Worm (Caenorhabditis elegans) whole organism, mixed stage, embryonic: ENCODE results near the gene R05H5.7.

ENCODE experiments used
- M03D4.4 ChIP-seq: sonication (generic microtip); optimal IDR thresholded peaks from 2 replicates; lab custom pipeline; 2017; ENCODE audit warnings: mild to moderate bottlenecking, missing genetic modification characterization, missing compliant biosample characterization
- blmp-1 ChIP-seq: fragments of 150-350 bp; optimal IDR thresholded peaks from 2 replicates; lab custom pipeline; 2014; ENCODE audit warnings: missing biosample characterization, missing genetic modification characterization
- ceh-39 ChIP-seq: fragments of 150-350 bp; optimal IDR thresholded peaks from 2 replicates; lab custom pipeline; 2014; ENCODE audit warnings: missing biosample characterization, missing genetic modification characterization
- ceh-43 ChIP-seq: fragments of 200-800 bp; sonication (Bioruptor generic); optimal IDR thresholded peaks from 2 replicates; lab custom pipeline; 2018; ENCODE audit warnings: mild to moderate bottlenecking, missing genetic modification characterization, moderate library complexity, missing compliant biosample characterization
- ceh-83 ChIP-seq: fragments of 200-800 bp; sonication (Bioruptor generic); optimal IDR thresholded peaks from 2 replicates; lab custom pipeline; 2018; ENCODE audit warnings: mild to moderate bottlenecking, missing genetic modification characterization, missing compliant biosample characterization
- ces-1 ChIP-seq: fragments of 150-350 bp; optimal IDR thresholded peaks from 2 replicates; lab custom pipeline; 2014; ENCODE audit warnings: missing biosample characterization, missing genetic modification reagents, missing genetic modification characterization
- drap-1 ChIP-seq: fragments of 200-800 bp; sonication (Bioruptor generic); optimal IDR thresholded peaks from 3 replicates; lab custom pipeline; 2018; ENCODE audit warnings: mild to moderate bottlenecking, missing genetic modification characterization, missing compliant biosample characterization
- elt-1 ChIP-seq: sonication (generic microtip); optimal IDR thresholded peaks from 2 replicates; lab custom pipeline; 2017; ENCODE audit warnings: missing genetic modification characterization, mild to moderate bottlenecking, missing compliant biosample characterization, antibody characterized with exemption, moderate library complexity, borderline replicate concordance; ENCODE audit not compliant: insufficient read depth
- elt-3 ChIP-seq: fragments of 150-350 bp; optimal IDR thresholded peaks from 2 replicates; lab custom pipeline; 2014; ENCODE audit warnings: missing biosample characterization, missing genetic modification characterization
- ham-2 ChIP-seq: fragments of 200-800 bp; sonication (Bioruptor generic); optimal IDR thresholded peaks from 2 replicates; lab custom pipeline; 2018; ENCODE audit warnings: mild to moderate bottlenecking, missing genetic modification characterization, missing compliant biosample characterization
- hlh-1 ChIP-seq: fragments of 150-350 bp; optimal IDR thresholded peaks from 2 replicates; lab custom pipeline; 2014; ENCODE audit warnings: missing biosample characterization, missing genetic modification reagents, missing genetic modification characterization
- lin-13 ChIP-seq: fragments of 150-350 bp; optimal IDR thresholded peaks from 2 replicates; lab custom pipeline; 2014; ENCODE audit warnings: missing biosample characterization, missing genetic modification characterization
- lin-32 ChIP-seq: fragments of 200-800 bp; sonication (Bioruptor generic); optimal IDR thresholded peaks from 2 replicates; lab custom pipeline; 2018; ENCODE audit warnings: mild to moderate bottlenecking, missing genetic modification characterization, missing compliant biosample characterization
- lsy-2 ChIP-seq: fragments of 150-350 bp; optimal IDR thresholded peaks from 2 replicates; lab custom pipeline; 2014; ENCODE audit warnings: missing biosample characterization, missing genetic modification characterization
- mab-5 ChIP-seq: fragments of 150-350 bp; optimal IDR thresholded peaks from 2 replicates; lab custom pipeline; 2014; ENCODE audit warnings: missing biosample characterization, missing genetic modification characterization
- mep-1 ChIP-seq: fragments of 150-350 bp; optimal IDR thresholded peaks from 2 replicates; lab custom pipeline; 2017; ENCODE audit warnings: missing biosample characterization, missing genetic modification reagents, missing genetic modification characterization, inconsistent platforms
- mls-2 ChIP-seq: sonication (generic microtip); optimal IDR thresholded peaks from 2 replicates; lab custom pipeline; 2016; ENCODE audit warnings: mild to moderate bottlenecking, missing genetic modification characterization, moderate library complexity, missing compliant biosample characterization
- nhr-12 ChIP-seq: fragments of 150-350 bp; optimal IDR thresholded peaks from 2 replicates; lab custom pipeline; 2014; ENCODE audit warnings: missing biosample characterization, missing genetic modification characterization
- nhr-2 ChIP-seq: fragments of 150-350 bp; optimal IDR thresholded peaks from 2 replicates; lab custom pipeline; 2014; ENCODE audit warnings: missing biosample characterization, missing genetic modification characterization
- nhr-237 ChIP-seq: fragments of 150-350 bp; optimal IDR thresholded peaks from 2 replicates; lab custom pipeline; 2014; ENCODE audit warnings: missing biosample characterization, missing genetic modification characterization
- nhr-28 ChIP-seq: fragments of 150-350 bp; optimal IDR thresholded peaks from 2 replicates; lab custom pipeline; 2014; ENCODE audit warnings: missing biosample characterization, missing genetic modification characterization
- nhr-76 ChIP-seq: sonication (generic microtip); optimal IDR thresholded peaks from 2 replicates; lab custom pipeline; 2017; ENCODE audit warnings: missing biosample characterization, missing genetic modification characterization
- pha-4 ChIP-seq: fragments of 150-350 bp; optimal IDR thresholded peaks from 2 replicates; lab custom pipeline; 2018; ENCODE audit warnings: missing biosample characterization, missing genetic modification reagents, missing genetic modification characterization
- sem-2 ChIP-seq: fragments of 200-800 bp; sonication (Bioruptor generic); optimal IDR thresholded peaks from 2 replicates; lab custom pipeline; 2018; ENCODE audit warnings: mild to moderate bottlenecking, missing genetic modification characterization, missing compliant biosample characterization
- snpc-4 ChIP-seq: fragments of 150-350 bp; optimal IDR thresholded peaks from 2 replicates; lab custom pipeline; 2014; ENCODE audit warnings: missing biosample characterization, missing genetic modification characterization
- sptf-1 ChIP-seq: sonication (generic microtip); optimal IDR thresholded peaks from 2 replicates; lab custom pipeline; 2017; ENCODE audit warnings: mild to moderate bottlenecking, missing genetic modification characterization, moderate library complexity, missing compliant biosample characterization
- tbx-8 ChIP-seq: fragments of 200-800 bp; sonication (Bioruptor generic); optimal IDR thresholded peaks from 2 replicates; lab custom pipeline; 2018; ENCODE audit warnings: mild to moderate bottlenecking, missing genetic modification characterization, moderate library complexity, missing compliant biosample characterization
- unc-120 ChIP-seq: sonication (generic microtip); optimal IDR thresholded peaks from 2 replicates; lab custom pipeline; 2017; ENCODE audit warnings: missing genetic modification characterization, missing compliant biosample characterization; ENCODE audit not compliant: poor library complexity, severe bottlenecking
- unc-39 ChIP-seq: fragments of 150-350 bp; optimal IDR thresholded peaks from 2 replicates; lab custom pipeline; 2014; ENCODE audit warnings: missing biosample characterization, missing genetic modification characterization
- unc-62 ChIP-seq: fragments of 150-350 bp; optimal IDR thresholded peaks from 2 replicates; lab custom pipeline; 2014; ENCODE audit warnings: missing biosample characterization, missing genetic modification reagents, missing genetic modification characterization
- zip-8 ChIP-seq: fragments of 150-350 bp; optimal IDR thresholded peaks from 2 replicates; lab custom pipeline; 2014; ENCODE audit warnings: missing biosample characterization, missing genetic modification characterization
- ztf-11 ChIP-seq: fragments of 150-350 bp; optimal IDR thresholded peaks from 2 replicates; lab custom pipeline; 2014; ENCODE audit warnings: missing biosample characterization, missing genetic modification characterization

The R05H5.7 gene

DNA sequence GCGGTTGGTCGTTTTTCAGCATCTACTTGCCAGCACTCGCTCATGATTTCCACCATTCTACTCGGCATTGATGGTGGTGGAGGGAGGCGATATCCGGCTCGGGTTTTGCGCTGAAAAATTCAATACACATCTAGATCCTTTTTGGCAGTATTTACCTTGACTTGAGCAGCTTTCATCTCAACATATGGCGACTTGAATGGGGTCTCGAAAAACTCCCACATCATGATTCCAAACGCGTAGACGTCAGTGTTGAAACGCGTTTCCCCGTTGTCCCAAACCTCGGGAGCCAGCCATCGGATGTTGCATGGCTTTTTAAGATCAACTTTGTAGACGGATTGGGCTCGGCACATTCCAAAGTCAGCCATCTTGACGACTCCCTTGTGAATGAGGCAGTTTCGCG lies 6.2 kb downstream of the R05H5.7 start:
- TF ChIP-seq elt-3 (no peak), lin-13 (tag; lab: Kevin White, UChicago) (no peak), tbx-8 (no peak), ces-1 (GFP tag; lab: Kevin White, UChicago) (no peak), nhr-28 (tag; lab: Kevin White, UChicago) (no peak), sptf-1 (no peak), sem-2 (no peak), nhr-237 (tag; lab: Kevin White, UChicago) (no peak), ceh-43 (GFP tag; lab: Kevin White, UChicago) (no peak), nhr-2 (tag; lab: Kevin White, UChicago) (no peak), snpc-4 (tag; lab: Kevin White, UChicago) (no peak), ceh-39 (tag; lab: Kevin White, UChicago) (no peak), pha-4 (tag; lab: Kevin White, UChicago) (no peak), mls-2 (no peak), hlh-1 (tag; lab: Kevin White, UChicago) (no peak), nhr-76 (tag; lab: Kevin White, UChicago) (no peak)

DNA sequence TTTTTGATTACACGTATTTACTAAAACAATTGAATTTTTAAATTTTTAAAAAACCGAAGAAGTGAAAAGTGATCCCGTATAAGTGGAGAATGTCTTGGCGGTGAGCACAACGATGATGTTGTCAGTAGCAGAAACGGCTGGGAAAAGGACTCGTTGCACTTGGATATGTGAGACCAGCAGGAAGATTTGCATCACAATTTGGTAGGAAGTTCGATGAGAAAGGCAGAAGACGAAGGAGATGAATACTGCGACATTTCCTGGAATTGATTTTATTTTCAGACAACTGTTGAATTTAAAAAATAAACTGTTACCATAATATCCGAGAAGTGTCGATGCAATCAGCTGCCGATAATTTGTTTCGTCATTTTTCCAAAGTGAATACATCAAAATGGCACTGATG lies 7.6 kb downstream of the R05H5.7 start, which contains the start of gene R05H5.4:
R05H5.4 (minus strand) TSS at position 101 of the 400 bp plus-strand sequence.
- no peak for TF ChIP-seq snpc-4 (tag; lab: Kevin White, UChicago)
- TF ChIP-seq elt-1, result no peak
- no peak for TF ChIP-seq nhr-76 (tag; lab: Kevin White, UChicago)
- TF ChIP-seq unc-62 (GFP tag; lab: Kevin White, UChicago), result no peak
- no peak for TF ChIP-seq lin-32 (GFP tag; lab: Kevin White, UChicago)
- TF ChIP-seq drap-1 (GFP tag; lab: Kevin White, UChicago), result no peak

DNA sequence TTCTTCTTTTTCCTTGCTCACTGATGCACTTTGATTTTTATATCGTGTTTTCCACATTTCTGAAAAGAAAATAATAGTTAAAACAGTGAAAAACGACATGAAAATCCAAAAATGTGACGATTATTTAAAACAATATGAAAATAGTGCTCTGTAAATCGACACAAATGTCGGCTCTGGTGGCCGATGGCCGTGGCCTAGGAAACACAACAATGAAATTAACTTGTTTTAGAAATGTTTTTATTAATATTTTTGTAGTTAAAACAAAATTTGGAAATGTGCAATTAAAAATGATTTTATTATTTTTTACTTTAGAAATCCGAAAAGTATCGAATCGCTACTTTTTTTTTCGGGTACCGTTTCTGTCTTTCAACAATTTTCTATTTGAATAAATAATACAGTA lies 8.5 kb downstream of the R05H5.7 start, which contains the start of gene arv-1:
arv-1 (minus strand) TSS at position 65 of the 400 bp plus-strand sequence.
- TF ChIP-seq ham-2 (GFP tag; lab: Kevin White, UChicago), result no peak
- peak; percentile 85 for TF ChIP-seq ces-1 (GFP tag; lab: Kevin White, UChicago)
- no peak for TF ChIP-seq nhr-12 (tag; lab: Kevin White, UChicago)
- no peak for TF ChIP-seq ceh-83 (GFP tag; lab: Kevin White, UChicago)
- TF ChIP-seq zip-8 (tag; lab: Kevin White, UChicago), result no peak
- TF ChIP-seq elt-3, result no peak
- TF ChIP-seq unc-39 (tag; lab: Kevin White, UChicago), result no peak
- TF ChIP-seq blmp-1 (tag; lab: Kevin White, UChicago), result no peak
- TF ChIP-seq hlh-1 (tag; lab: Kevin White, UChicago), result no peak
- no peak for TF ChIP-seq ztf-11 (tag; lab: Kevin White, UChicago)
- no peak for TF ChIP-seq unc-62 (GFP tag; lab: Kevin White, UChicago)
- TF ChIP-seq lsy-2 (tag; lab: Kevin White, UChicago), result peak; percentile 55
- TF ChIP-seq snpc-4 (tag; lab: Kevin White, UChicago), result no peak
- peak; percentile 44 for TF ChIP-seq sptf-1
- TF ChIP-seq mab-5, result no peak
- no peak for TF ChIP-seq elt-1
- TF ChIP-seq nhr-76 (tag; lab: Kevin White, UChicago), result no peak

DNA sequence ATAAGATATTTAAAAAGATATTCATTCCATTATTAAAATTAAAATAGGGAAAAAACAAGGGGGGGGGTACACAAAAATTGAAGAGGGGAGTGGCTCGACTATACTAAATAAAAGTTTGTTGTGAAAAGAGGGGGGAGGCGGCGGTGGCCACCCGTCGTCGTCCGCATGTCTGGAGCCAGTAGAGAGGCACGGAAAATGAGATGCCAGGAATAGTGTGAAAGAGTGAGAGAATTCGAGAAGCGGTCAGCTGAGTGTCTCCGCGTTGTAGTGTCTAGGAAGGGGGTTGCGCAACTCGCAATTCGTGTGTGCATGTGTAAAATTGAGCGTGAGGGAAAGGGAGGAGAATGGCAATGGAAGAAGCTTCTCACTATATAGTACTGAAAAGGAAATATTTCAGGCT lies 10.0 kb downstream of the R05H5.7 start:
- TF ChIP-seq ceh-39 (tag; lab: Kevin White, UChicago) (no peak), zip-8 (tag; lab: Kevin White, UChicago) (peak; percentile 71), M03D4.4 (tag; lab: Kevin White, UChicago) (peak; percentile 33), nhr-237 (tag; lab: Kevin White, UChicago) (no peak), hlh-1 (tag; lab: Kevin White, UChicago) (peak; percentile 32), sptf-1 (peak; percentile 64), nhr-76 (tag; lab: Kevin White, UChicago) (no peak), lin-13 (tag; lab: Kevin White, UChicago) (no peak), mls-2 (peak; percentile 52), drap-1 (GFP tag; lab: Kevin White, UChicago) (peak; percentile 62), unc-120 (tag; lab: Kevin White, UChicago) (peak; percentile 67), tbx-8 (no peak), unc-62 (GFP tag; lab: Kevin White, UChicago) (peak; percentile 29), pha-4 (tag; lab: Kevin White, UChicago) (peak; percentile 68), ces-1 (GFP tag; lab: Kevin White, UChicago) (peak; percentile 59), ceh-43 (GFP tag; lab: Kevin White, UChicago) (no peak), elt-1 (no peak), mep-1 (tag; lab: Kevin White, UChicago) (peak; percentile 37), ceh-83 (GFP tag; lab: Kevin White, UChicago) (peak; percentile 20)
